Worm (Caenorhabditis elegans) whole organism, young adult: ENCODE measurements around the gene dss-1.

Experiments used
- C17E4.6 ChIP-seq: fragments of 200-800 bp; sonication (Bioruptor generic); IDR thresholded peaks from 2 replicates; pipeline ENCODE4 v1.3.6; 2022; ENCODE audit warnings: missing genetic modification reagents, missing genetic modification characterization, missing compliant biosample characterization
- F49E8.2 ChIP-seq: sonication (generic microtip); optimal IDR thresholded peaks from 3 replicates; lab custom pipeline; 2017; ENCODE audit warnings: missing genetic modification characterization, mild to moderate bottlenecking, missing compliant biosample characterization, antibody characterized with exemption, moderate library complexity; ENCODE audit not compliant: insufficient read depth
- Y56A3A.18 ChIP-seq: fragments of 200-800 bp; sonication (Bioruptor generic); IDR thresholded peaks from 2 replicates; pipeline ENCODE4 v1.3.6; 2022; ENCODE audit warnings: missing genetic modification reagents, missing genetic modification characterization, missing compliant biosample characterization
- Y67H2A.10 ChIP-seq: fragments of 200-800 bp; sonication (Bioruptor generic); conservative IDR thresholded peaks from 2 replicates; pipeline ENCODE4 v1.3.6; 2022; ENCODE audit warnings: missing genetic modification reagents, missing genetic modification characterization, missing compliant biosample characterization
- Y95B8A.8 ChIP-seq: fragments of 200-800 bp; sonication (Bioruptor generic); IDR thresholded peaks from 2 replicates; pipeline ENCODE4 v1.3.6; 2022; ENCODE audit warnings: missing genetic modification reagents, missing genetic modification characterization, missing compliant biosample characterization
- ama-1 ChIP-seq, 3 experiments: fragments of 150-350 bp in 1 of 3; sonication (generic microtip) in 2 of 3; optimal IDR thresholded peaks; 2 replicates each; lab custom pipeline; 2014 to 2018; ENCODE audit warnings: missing biosample characterization in 2 of 3, missing genetic modification characterization in 2 of 3, missing genetic modification reagents in 2 of 3
- cebp-2 ChIP-seq: fragments of 200-800 bp; sonication (Bioruptor generic); IDR thresholded peaks from 2 replicates; pipeline ENCODE4 v1.3.6; 2022; ENCODE audit warnings: missing genetic modification characterization, missing compliant biosample characterization
- hlh-26 ChIP-seq: fragments of 200-800 bp; sonication (Bioruptor generic); conservative IDR thresholded peaks from 2 replicates; pipeline ENCODE4 v1.3.6; 2022; ENCODE audit warnings: missing genetic modification reagents, missing genetic modification characterization, missing compliant biosample characterization
- tlf-1 ChIP-seq: fragments of 200-800 bp; sonication (Bioruptor generic); optimal IDR thresholded peaks from 2 replicates; lab custom pipeline; 2018; ENCODE audit warnings: mild to moderate bottlenecking, missing genetic modification characterization, missing compliant biosample characterization
- ztf-18 ChIP-seq: sonication (generic microtip); optimal IDR thresholded peaks from 2 replicates; lab custom pipeline; 2016; ENCODE audit warnings: missing genotype, mild to moderate bottlenecking, missing genetic modification characterization, missing compliant biosample characterization

- TF ChIP-seq hlh-26: no peak
- no peak for TF ChIP-seq Y56A3A.18 (GFP tag; lab: Robert Waterston, UW)
- TF ChIP-seq tlf-1 (GFP tag; lab: Kevin White, UChicago): no peak
- no peak for TF ChIP-seq cebp-2 (GFP tag; lab: Robert Waterston, UW)
- TF ChIP-seq ztf-18 (tag; lab: Kevin White, UChicago): no peak
- TF ChIP-seq C17E4.6: no peak
- no peak for TF ChIP-seq Y67H2A.10 (GFP tag; lab: Robert Waterston, UW)
- no peak for TF ChIP-seq Y95B8A.8 (GFP tag; lab: Robert Waterston, UW)
- TF ChIP-seq F49E8.2 (tag; lab: Kevin White, UChicago): no peak
- no peak for TF ChIP-seq ama-1 (optimal IDR thresholded peaks at IDR 0.05; lab: Kevin White, UChicago)
- no peak for TF ChIP-seq ama-1 (GFP tag; optimal IDR thresholded peaks at IDR 0.05; lab: Kevin White, UChicago)
Measured at ce11 chrIII:1144816-1145215, 51.3 kb downstream of the dss-1 start.
